Worm (Caenorhabditis elegans): Measurements from ENCODE around the gene cest-10.

- TF ChIP-seq lir-3 (tag; optimal IDR thresholded peaks at IDR 0.05) (no peak), rbr-2 (tag; optimal IDR thresholded peaks at IDR 0.05) (no peak), skn-1 (tag; optimal IDR thresholded peaks at IDR 0.05) (no peak), pqm-1 (tag; optimal IDR thresholded peaks at IDR 0.05) (no peak), madf-9 (GFP tag; conservative IDR thresholded peaks at IDR 0.05) (no peak), mdl-1 (tag; optimal IDR thresholded peaks at IDR 0.05) (no peak), tra-1 (GFP tag; IDR thresholded peaks at IDR 0.05) (no peak), ceh-82 (tag; optimal IDR thresholded peaks at IDR 0.05) (no peak), set-16 (GFP tag; IDR thresholded peaks at IDR 0.05) (no peak), ctbp-1 (GFP tag; IDR thresholded peaks at IDR 0.05) (no peak), nhr-11 (tag; optimal IDR thresholded peaks at IDR 0.05) (no peak), F37D6.2 (tag; optimal IDR thresholded peaks at IDR 0.05) (no peak), ztf-11 (tag; optimal IDR thresholded peaks at IDR 0.05) (no peak), ama-1 (optimal IDR thresholded peaks at IDR 0.05) (no peak)
These were observed 6.4 kb downstream of the cest-10 start, which contains the start of gene str-249 for ce11 chrIV:7186756-7187155.
